Fruit fly (Drosophila melanogaster) whole organism, embryonic: Measurements from ENCODE around the gene Irbp18.

Experiments
- Ada2b ChIP-seq: fragments of 200-800 bp; sonication (Bioruptor generic); IDR thresholded peaks from 2 replicates; pipeline ENCODE4 v1.3.6; 2022; ENCODE audit warnings: missing biosample characterization, missing genetic modification characterization
- Antp ChIP-seq: fragments of 200-800 bp; sonication (Bioruptor generic); optimal IDR thresholded peaks from 3 replicates; lab custom pipeline; 2016; ENCODE audit warnings: missing biosample characterization, missing genetic modification characterization
- Atf6 ChIP-seq: fragments of 200-800 bp; sonication (Bioruptor generic); IDR thresholded peaks from 2 replicates; pipeline ENCODE4 v1.3.6; 2022; ENCODE audit warnings: missing biosample characterization, missing genetic modification characterization
- BEAF-32 ChIP-seq: fragments of 200-800 bp; sonication (Bioruptor generic); optimal IDR thresholded peaks from 3 replicates; lab custom pipeline; 2017; ENCODE audit warnings: missing biosample characterization, missing genetic modification characterization, mild to moderate bottlenecking, moderate library complexity, missing genetic modification reagents
- Bgb ChIP-seq: fragments of 200-800 bp; sonication (Bioruptor generic); IDR thresholded peaks from 2 replicates; pipeline ENCODE4 v1.3.6; 2022; ENCODE audit warnings: missing biosample characterization, missing genetic modification characterization; ENCODE audit not compliant: partially characterized antibody
- CG10462 ChIP-seq: fragments of 200-800 bp; sonication (Bioruptor generic); optimal IDR thresholded peaks from 2 replicates; lab custom pipeline; 2016; ENCODE audit warnings: missing biosample characterization, missing genetic modification characterization
- CG11085 ChIP-seq: fragments of 200-800 bp; sonication (Bioruptor generic); IDR thresholded peaks from 2 replicates; pipeline ENCODE4 v1.3.6; 2022; ENCODE audit warnings: missing biosample characterization, missing genetic modification characterization
- CG11247 ChIP-seq: fragments of 200-800 bp; sonication (Bioruptor generic); IDR thresholded peaks from 2 replicates; pipeline ENCODE4 v1.3.6; 2022; ENCODE audit warnings: missing biosample characterization, missing genetic modification characterization
- CG11398 ChIP-seq: fragments of 200-800 bp; sonication (Bioruptor generic); optimal IDR thresholded peaks from 2 replicates; lab custom pipeline; 2016; ENCODE audit warnings: missing biosample characterization, missing genetic modification characterization
- CG12104 ChIP-seq: fragments of 200-800 bp; sonication (Bioruptor generic); optimal IDR thresholded peaks from 3 replicates; lab custom pipeline; 2016; ENCODE audit warnings: missing biosample characterization, missing genetic modification characterization
- CG12744 ChIP-seq: fragments of 200-800 bp; sonication (Bioruptor generic); optimal IDR thresholded peaks from 2 replicates; lab custom pipeline; 2016; ENCODE audit warnings: missing biosample characterization, missing genetic modification characterization
- CG15011 ChIP-seq: fragments of 200-800 bp; sonication (Bioruptor generic); optimal IDR thresholded peaks from 3 replicates; lab custom pipeline; 2018; ENCODE audit warnings: missing biosample characterization, mild to moderate bottlenecking, missing genetic modification characterization
- CG18764 ChIP-seq: fragments of 200-800 bp; sonication (Bioruptor generic); optimal IDR thresholded peaks from 3 replicates; lab custom pipeline; 2016; ENCODE audit warnings: missing biosample characterization, missing genetic modification characterization
- CG31365 ChIP-seq: fragments of 200-800 bp; sonication (Bioruptor generic); optimal IDR thresholded peaks from 2 replicates; lab custom pipeline; 2018; ENCODE audit warnings: missing biosample characterization, mild to moderate bottlenecking, missing genetic modification characterization
- CG31441 ChIP-seq: fragments of 200-800 bp; sonication (Bioruptor generic); IDR thresholded peaks from 2 replicates; pipeline ENCODE4 v1.3.6; 2022; ENCODE audit warnings: missing biosample characterization, missing genetic modification characterization
- CG6813 ChIP-seq: fragments of 200-800 bp; sonication (Bioruptor generic); optimal IDR thresholded peaks from 2 replicates; lab custom pipeline; 2017; ENCODE audit warnings: missing biosample characterization, missing genetic modification characterization, mild to moderate bottlenecking, moderate library complexity, missing genetic modification reagents
- CG8359 ChIP-seq: fragments of 200-800 bp; sonication (Bioruptor generic); optimal IDR thresholded peaks from 2 replicates; lab custom pipeline; 2017; ENCODE audit warnings: missing biosample characterization, mild to moderate bottlenecking, missing genetic modification characterization, borderline replicate concordance
- CG9932 ChIP-seq: fragments of 200-800 bp; sonication (Bioruptor generic); IDR thresholded peaks from 2 replicates; pipeline ENCODE4 v1.3.6; 2022; ENCODE audit warnings: missing biosample characterization, missing genetic modification characterization
- CoRest ChIP-seq: fragments of 200-800 bp; sonication (Bioruptor generic); optimal IDR thresholded peaks from 3 replicates; lab custom pipeline; 2018; ENCODE audit warnings: missing biosample characterization, mild to moderate bottlenecking, missing genetic modification characterization, moderate library complexity
- D ChIP-seq, 2 experiments: fragments of 200-800 bp in 1 of 2; fragments of >200 bp in 1 of 2; sonication (Bioruptor generic) in 1 of 2; optimal IDR thresholded peaks; 2 replicates in 1 of 2; 3 replicates in 1 of 2; lab custom pipeline; 2017; ENCODE audit warnings: mild to moderate bottlenecking in 1 of 2, missing biosample characterization in 1 of 2, missing genetic modification characterization in 1 of 2, missing genetic modification reagents in 1 of 2
- H15 ChIP-seq: fragments of 200-800 bp; sonication (Bioruptor generic); IDR thresholded peaks from 3 replicates; pipeline ENCODE4 v1.3.6; 2022; ENCODE audit warnings: missing biosample characterization, missing genetic modification characterization
- HHEX ChIP-seq: fragments of 200-800 bp; sonication (Bioruptor generic); optimal IDR thresholded peaks from 3 replicates; lab custom pipeline; 2017; ENCODE audit warnings: missing biosample characterization, mild to moderate bottlenecking, missing genetic modification characterization, missing genetic modification reagents
- Jarid2 ChIP-seq: fragments of 200-800 bp; sonication (Bioruptor generic); optimal IDR thresholded peaks from 3 replicates; lab custom pipeline; 2017; ENCODE audit warnings: mild to moderate bottlenecking, missing biosample characterization, missing genetic modification reagents, missing genetic modification characterization
- Kr ChIP-seq: fragments of 200-800 bp; sonication (Bioruptor generic); optimal IDR thresholded peaks from 2 replicates; lab custom pipeline; 2017; ENCODE audit warnings: missing biosample characterization, mild to moderate bottlenecking, missing genetic modification characterization
- Mes4 ChIP-seq: fragments of 200-800 bp; sonication (Bioruptor generic); optimal IDR thresholded peaks from 2 replicates; lab custom pipeline; 2016; ENCODE audit warnings: missing biosample characterization, missing genetic modification characterization
- NK7.1 ChIP-seq: fragments of 200-800 bp; sonication (Bioruptor generic); optimal IDR thresholded peaks from 3 replicates; lab custom pipeline; 2016; ENCODE audit warnings: missing biosample characterization, missing genetic modification characterization
- TFAM ChIP-seq: fragments of 200-800 bp; sonication (Bioruptor generic); optimal IDR thresholded peaks from 2 replicates; lab custom pipeline; 2017; ENCODE audit warnings: missing biosample characterization, missing genetic modification characterization, inconsistent platforms
- bowl ChIP-seq: fragments of 200-800 bp; sonication (Bioruptor generic); IDR thresholded peaks from 2 replicates; pipeline ENCODE4 v1.3.6; 2022; ENCODE audit warnings: missing biosample characterization, missing genetic modification characterization
- bsh ChIP-seq, 2 experiments: fragments of 200-800 bp; sonication (Bioruptor generic); optimal IDR thresholded peaks; 2 replicates each; lab custom pipeline; 2017 to 2018; ENCODE audit warnings: mild to moderate bottlenecking in 2 of 2, missing biosample characterization in 2 of 2, missing genetic modification characterization in 2 of 2, moderate library complexity in 1 of 2
- btn ChIP-seq: fragments of 200-800 bp; sonication (Bioruptor generic); optimal IDR thresholded peaks from 2 replicates; lab custom pipeline; 2016; ENCODE audit warnings: missing biosample characterization, missing genetic modification characterization
- chif ChIP-seq, 2 experiments: fragments of 200-800 bp; sonication (Bioruptor generic); optimal IDR thresholded peaks; 3 replicates each; lab custom pipeline; 2016; ENCODE audit warnings: missing biosample characterization in 2 of 2, missing genetic modification characterization in 2 of 2
- dan ChIP-seq: fragments of 200-800 bp; sonication (Bioruptor generic); IDR thresholded peaks from 2 replicates; pipeline ENCODE4 v1.3.6; 2022; ENCODE audit warnings: missing biosample characterization, missing genetic modification characterization
- ems ChIP-seq: fragments of 200-800 bp; sonication (Bioruptor generic); optimal IDR thresholded peaks from 3 replicates; lab custom pipeline; 2016; ENCODE audit warnings: missing biosample characterization, missing genetic modification characterization
- en ChIP-seq: fragments of 200-800 bp; sonication (Bioruptor generic); optimal IDR thresholded peaks from 2 replicates; lab custom pipeline; 2016; ENCODE audit warnings: missing biosample characterization, missing genetic modification characterization
- fd102C ChIP-seq: fragments of 200-800 bp; sonication (Bioruptor generic); optimal IDR thresholded peaks from 2 replicates; lab custom pipeline; 2018; ENCODE audit warnings: missing biosample characterization, mild to moderate bottlenecking, missing genetic modification characterization, moderate library complexity
- gcm ChIP-seq: fragments of 200-800 bp; sonication (Bioruptor generic); optimal IDR thresholded peaks from 2 replicates; lab custom pipeline; 2019; ENCODE audit warnings: missing biosample characterization, mild to moderate bottlenecking, missing genetic modification characterization, moderate library complexity
- gt ChIP-seq: fragments of 200-800 bp; sonication (Bioruptor generic); IDR thresholded peaks from 2 replicates; pipeline ENCODE4 v1.3.6; 2022; ENCODE audit warnings: missing biosample characterization, missing genetic modification characterization
- hkb ChIP-seq, 2 experiments: fragments of 200-800 bp in 1 of 2; fragments of >200 bp in 1 of 2; sonication (Bioruptor generic) in 1 of 2; IDR thresholded peaks in 1 of 2; optimal IDR thresholded peaks in 1 of 2; 2 replicates each; pipeline versions ENCODE4 v1.3.6 to Lab custom; 2017 to 2022; ENCODE audit warnings: missing biosample characterization in 1 of 2, missing genetic modification characterization in 1 of 2
- ken ChIP-seq: fragments of 200-800 bp; sonication (Bioruptor generic); IDR thresholded peaks from 3 replicates; pipeline ENCODE4 v1.3.6; 2022; ENCODE audit warnings: missing biosample characterization, missing genetic modification characterization
- lola ChIP-seq, 3 experiments: fragments of >200 bp in 2 of 3; fragments of 200-800 bp in 1 of 3; sonication (Bioruptor generic) in 1 of 3; optimal IDR thresholded peaks; 2 replicates each; lab custom pipeline; 2017 to 2019; ENCODE audit warnings: missing biosample characterization in 3 of 3, missing genetic modification characterization in 3 of 3, mild to moderate bottlenecking in 1 of 3, moderate library complexity in 1 of 3
- maf-S ChIP-seq: fragments of 200-800 bp; sonication (Bioruptor generic); optimal IDR thresholded peaks from 2 replicates; lab custom pipeline; 2016; ENCODE audit warnings: missing biosample characterization, missing genetic modification characterization
- nerfin-2 ChIP-seq: fragments of 200-800 bp; sonication (Bioruptor generic); IDR thresholded peaks from 2 replicates; pipeline ENCODE4 v1.3.6; 2022; ENCODE audit warnings: missing biosample characterization, missing genetic modification characterization; ENCODE audit not compliant: partially characterized antibody
- nom ChIP-seq: fragments of 200-800 bp; sonication (Bioruptor generic); optimal IDR thresholded peaks from 2 replicates; lab custom pipeline; 2017; ENCODE audit warnings: missing biosample characterization, missing genetic modification characterization, mild to moderate bottlenecking, moderate library complexity, missing genetic modification reagents
- oc ChIP-seq: fragments of 200-800 bp; sonication (Bioruptor generic); optimal IDR thresholded peaks from 2 replicates; lab custom pipeline; 2018; ENCODE audit warnings: missing biosample characterization, mild to moderate bottlenecking, missing genetic modification characterization, moderate library complexity
- peb ChIP-seq: fragments of 200-800 bp; sonication (Bioruptor generic); IDR thresholded peaks from 2 replicates; pipeline ENCODE4 v1.3.6; 2022; ENCODE audit warnings: missing biosample characterization, missing genetic modification characterization
- pfk ChIP-seq: fragments of 200-800 bp; sonication (Bioruptor generic); optimal IDR thresholded peaks from 2 replicates; lab custom pipeline; 2018; ENCODE audit warnings: missing biosample characterization, mild to moderate bottlenecking, missing genetic modification characterization, moderate library complexity
- sisA ChIP-seq: fragments of 200-800 bp; sonication (Bioruptor generic); IDR thresholded peaks from 2 replicates; pipeline ENCODE4 v1.3.6; 2022; ENCODE audit warnings: missing biosample characterization, missing genetic modification characterization
- stwl ChIP-seq: fragments of 200-800 bp; sonication (Bioruptor generic); optimal IDR thresholded peaks from 3 replicates; lab custom pipeline; 2018; ENCODE audit warnings: missing biosample characterization, mild to moderate bottlenecking, missing genetic modification characterization, moderate library complexity
- twi ChIP-seq: fragments of 200-800 bp; optimal IDR thresholded peaks from 2 replicates; lab custom pipeline; 2019; ENCODE audit warnings: missing biosample characterization, mild to moderate bottlenecking, missing genetic modification characterization, moderate library complexity
- unpg ChIP-seq: fragments of 200-800 bp; sonication (Bioruptor generic); optimal IDR thresholded peaks from 3 replicates; lab custom pipeline; 2018; ENCODE audit warnings: missing biosample characterization, mild to moderate bottlenecking, missing genetic modification characterization, moderate library complexity

The Irbp18 gene

dm6 chr3L:11049414-11049813 lies 48.6 kb downstream of the Irbp18 start (continued):
- peak; percentile 28 for TF ChIP-seq pfk
- no peak for TF ChIP-seq ken (GFP tag; lab: Robert Waterston, UW)
- TF ChIP-seq Antp = no peak
- no peak for TF ChIP-seq btn (GFP tag; lab: Kevin White, UChicago)
- no peak for TF ChIP-seq bsh (GFP tag; optimal IDR thresholded peaks at IDR 0.05; lab: Kevin White, UChicago)
- TF ChIP-seq nerfin-2 (GFP tag; lab: Robert Waterston, UW) = no peak
- no peak for TF ChIP-seq CG31441 (GFP tag; lab: Robert Waterston, UW)
- TF ChIP-seq chif (GFP tag; optimal IDR thresholded peaks at IDR 0.05; lab: Kevin White, UChicago) = no peak
- TF ChIP-seq fd102C (GFP tag; lab: Kevin White, UChicago) = no peak
- no peak for TF ChIP-seq CG9932 (GFP tag; lab: Robert Waterston, UW)
- no peak for TF ChIP-seq gt (GFP tag; lab: Robert Waterston, UW)
- no peak for TF ChIP-seq twi (tag; lab: Kevin White, UChicago)
- TF ChIP-seq CG11398 = no peak
- no peak for TF ChIP-seq CG12744 (GFP tag; lab: Kevin White, UChicago)
- TF ChIP-seq Ada2b (GFP tag; lab: Robert Waterston, UW) = no peak
- TF ChIP-seq lola (GFP tag; optimal IDR thresholded peaks at IDR 0.05; lab: Kevin White, UChicago) = no peak
- TF ChIP-seq dan (GFP tag; lab: Robert Waterston, UW) = no peak
- TF ChIP-seq Kr (GFP tag; lab: Kevin White, UChicago) = no peak
- TF ChIP-seq ems (GFP tag; lab: Kevin White, UChicago) = no peak
- no peak for TF ChIP-seq CoRest (tag; lab: Kevin White, UChicago)
- TF ChIP-seq Jarid2 (GFP tag; lab: Kevin White, UChicago) = peak; percentile 21
- TF ChIP-seq CG6813 (GFP tag; lab: Kevin White, UChicago) = peak; percentile 61
- TF ChIP-seq CG15011 (GFP tag; lab: Kevin White, UChicago) = peak; percentile 32
- no peak for TF ChIP-seq CG10462 (GFP tag; lab: Kevin White, UChicago)
- no peak for TF ChIP-seq H15 (GFP tag; lab: Robert Waterston, UW)
- no peak for TF ChIP-seq CG8359 (GFP tag; lab: Kevin White, UChicago)
- TF ChIP-seq hkb (optimal IDR thresholded peaks at IDR 0.05; lab: Kevin White, UChicago) = no peak
- no peak for TF ChIP-seq hkb (GFP tag; IDR thresholded peaks at IDR 0.05; lab: Robert Waterston, UW)
- no peak for TF ChIP-seq en (GFP tag; lab: Kevin White, UChicago)
- TF ChIP-seq stwl (tag; lab: Kevin White, UChicago) = no peak
- TF ChIP-seq HHEX (GFP tag; lab: Kevin White, UChicago) = peak; percentile 70
- peak; percentile 43; the same call in 1 of the 2 replicates for TF ChIP-seq Atf6 (GFP tag; lab: Robert Waterston, UW)
- TF ChIP-seq oc (tag; lab: Kevin White, UChicago) = no peak
- TF ChIP-seq unpg (GFP tag; lab: Kevin White, UChicago) = no peak
- no peak for TF ChIP-seq NK7.1 (GFP tag; lab: Kevin White, UChicago)
- no peak for TF ChIP-seq Bgb (GFP tag; lab: Robert Waterston, UW)
- TF ChIP-seq CG31365 (tag; lab: Kevin White, UChicago) = peak; percentile 51
- no peak for TF ChIP-seq Mes4 (GFP tag; lab: Kevin White, UChicago)
- TF ChIP-seq D (optimal IDR thresholded peaks at IDR 0.05; lab: Kevin White, UChicago) = no peak
- no peak for TF ChIP-seq D (GFP tag; optimal IDR thresholded peaks at IDR 0.05; lab: Kevin White, UChicago)
- no peak for TF ChIP-seq CG11085 (GFP tag; lab: Robert Waterston, UW)
- no peak for TF ChIP-seq TFAM
- TF ChIP-seq BEAF-32 (GFP tag; lab: Kevin White, UChicago) = no peak
- TF ChIP-seq bowl (GFP tag; lab: Robert Waterston, UW) = no peak
- TF ChIP-seq peb (GFP tag; lab: Robert Waterston, UW) = no peak
- TF ChIP-seq nom (GFP tag; lab: Kevin White, UChicago) = no peak
- TF ChIP-seq maf-S (GFP tag; lab: Kevin White, UChicago) = no peak
- no peak for TF ChIP-seq gcm (GFP tag; lab: Kevin White, UChicago)
- no peak for TF ChIP-seq sisA (GFP tag; lab: Robert Waterston, UW)
- no peak for TF ChIP-seq CG12104
- TF ChIP-seq CG18764 (GFP tag; lab: Kevin White, UChicago) = no peak
- no peak for TF ChIP-seq CG11247 (GFP tag; lab: Robert Waterston, UW)
